Worm (Caenorhabditis elegans): Measurements from ENCODE around the gene C09F12.3.
A peak's percentile ranks its signal among the peaks of the same experiment; 100 is the strongest.

DNA sequence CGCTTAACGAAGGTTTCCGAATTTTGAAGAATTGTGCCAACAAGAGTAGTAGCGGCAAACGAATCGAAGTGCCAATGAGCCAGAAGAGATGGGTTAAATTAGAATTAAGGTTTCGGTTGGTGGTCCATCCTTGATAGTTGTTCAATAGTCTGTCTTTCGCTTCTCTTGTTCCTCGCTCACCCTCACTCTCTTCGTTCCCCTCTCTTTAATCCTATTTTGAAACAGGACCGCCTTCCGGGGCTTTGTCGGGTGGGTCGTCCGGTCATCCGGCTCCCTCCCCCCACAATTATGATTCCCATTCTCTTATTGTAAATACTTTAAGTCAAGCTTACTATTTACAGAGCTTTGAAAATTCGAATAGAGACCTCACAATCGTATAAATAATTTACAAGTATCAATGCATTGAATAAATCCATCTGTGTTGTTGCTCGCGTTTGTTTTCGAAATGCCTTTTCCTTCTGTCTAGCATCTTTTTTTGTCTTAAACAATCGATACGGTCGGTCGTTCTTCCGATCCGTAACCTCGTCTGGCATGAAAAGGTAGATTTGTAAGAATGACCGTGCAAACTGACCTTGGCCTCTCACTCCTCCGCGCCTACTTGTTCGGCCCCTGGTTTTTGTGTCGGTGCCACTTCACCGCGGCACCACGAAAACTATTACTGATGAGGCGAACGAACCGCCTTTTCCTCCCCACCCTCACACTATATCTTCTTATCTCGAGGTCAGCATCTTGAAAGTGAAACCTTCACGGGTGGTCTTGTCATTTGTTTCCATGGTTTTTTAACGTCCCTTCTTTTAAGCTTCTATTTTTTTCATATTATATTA, 9.3 kb downstream of the C09F12.3 start:
- no peak for TF ChIP-seq nhr-12 (tag; optimal IDR thresholded peaks at IDR 0.05)
- no peak for TF ChIP-seq mdl-1 (tag; optimal IDR thresholded peaks at IDR 0.05)
- TF ChIP-seq aly-2 (tag; optimal IDR thresholded peaks at IDR 0.05) = no peak
- TF ChIP-seq lin-13 (GFP tag; optimal IDR thresholded peaks at IDR 0.05) = no peak
- TF ChIP-seq nhr-6 (tag; optimal IDR thresholded peaks at IDR 0.05) = no peak
- TF ChIP-seq blmp-1 (tag; optimal IDR thresholded peaks at IDR 0.05; ENCODE audit: insufficient read depth) = peak; percentile 63
- TF ChIP-seq ztf-11 (tag; optimal IDR thresholded peaks at IDR 0.05) = no peak
- no peak for TF ChIP-seq zag-1 (tag; optimal IDR thresholded peaks at IDR 0.05)

All from whole organism, L2 larva.